Fruit fly (Drosophila melanogaster): ENCODE measurements around the gene CG6282.

CG6282 gene

dm6 chr3L:8623702-8624421 is 19.4 kb downstream of the CG6282 start, which contains the start of the genes GAPsec and Zasp66 (continued):
- TF ChIP-seq CG3838 (GFP tag; optimal IDR thresholded peaks at IDR 0.05) (peak; percentile 83), Dref (GFP tag; IDR thresholded peaks at IDR 0.05) (peak; percentile 80), bigmax (GFP tag; optimal IDR thresholded peaks at IDR 0.05) (no peak), Opbp (GFP tag; IDR thresholded peaks at IDR 0.05; ENCODE audit: partially characterized antibody) (0 out of 3 replicates have a peak, but pooled peaks have one; percentile 31), CG4617 (GFP tag; optimal IDR thresholded peaks at IDR 0.05; ENCODE audit: borderline replicate concordance) (peak; percentile 54), MESR4 (GFP tag; optimal IDR thresholded peaks at IDR 0.05) (peak; percentile 42), Dp (GFP tag; optimal IDR thresholded peaks at IDR 0.05) (peak; percentile 90), nerfin-2 (GFP tag; IDR thresholded peaks at IDR 0.05; ENCODE audit: partially characterized antibody) (peak; percentile 20; the same call in 1 of the 2 replicates), Sry-δ (GFP tag; optimal IDR thresholded peaks at IDR 0.05) (peak; percentile 28), BEAF-32 (GFP tag; optimal IDR thresholded peaks at IDR 0.05) (peak; percentile 41), trem (tag; optimal IDR thresholded peaks at IDR 0.05) (peak; percentile 27), h (optimal IDR thresholded peaks at IDR 0.05) (no peak), CG34224 (GFP tag; IDR thresholded peaks at IDR 0.05; ENCODE audit: partially characterized antibody) (peak; percentile 63; the same call in 2 of the 3 replicates), Ets97D (GFP tag; optimal IDR thresholded peaks at IDR 0.05) (peak; percentile 8)

dm6 chr3L:8627839-8628827 is 23.7 kb downstream of the CG6282 start:
- TF ChIP-seq CG16813 (GFP tag; IDR thresholded peaks at IDR 0.05; ENCODE audit: partially characterized antibody), result peak; percentile 49; the same call in 2 of the 3 replicates
- TF ChIP-seq tna (GFP tag; IDR thresholded peaks at IDR 0.05; ENCODE audit: partially characterized antibody), result no peak
- TF ChIP-seq Eip74EF (GFP tag; optimal IDR thresholded peaks at IDR 0.05), result peak in 1 of 2 experiments; percentile 4
- TF ChIP-seq HHEX (GFP tag; optimal IDR thresholded peaks at IDR 0.05), result no peak
- peak; percentile 50 for TF ChIP-seq CG12769 (tag; optimal IDR thresholded peaks at IDR 0.05)
- TF ChIP-seq ftz-f1 (GFP tag; optimal IDR thresholded peaks at IDR 0.05), result peak; percentile 71
- TF ChIP-seq pita (GFP tag; optimal IDR thresholded peaks at IDR 0.05), result peak; percentile 68
- 0 out of 3 replicates have a peak, but pooled peaks have one; percentile 35 for TF ChIP-seq CG14860 (GFP tag; IDR thresholded peaks at IDR 0.05; ENCODE audit: partially characterized antibody)
- TF ChIP-seq vvl (GFP tag; IDR thresholded peaks at IDR 0.05), result peak; percentile 27; the same call in 1 of the 2 replicates
- TF ChIP-seq Aef1 (GFP tag; IDR thresholded peaks at IDR 0.05), result no peak
- TF ChIP-seq CG12219 (GFP tag; optimal IDR thresholded peaks at IDR 0.05), result no peak
- no peak for TF ChIP-seq ato (GFP tag; IDR thresholded peaks at IDR 0.05; ENCODE audit: partially characterized antibody)
- TF ChIP-seq gfzf (GFP tag; optimal IDR thresholded peaks at IDR 0.05), result peak; percentile 17
- no peak for TF ChIP-seq CG7963 (GFP tag; IDR thresholded peaks at IDR 0.05; ENCODE audit: partially characterized antibody)
- TF ChIP-seq CG16815 (GFP tag; optimal IDR thresholded peaks at IDR 0.05), result no peak
- TF ChIP-seq Scr (GFP tag; IDR thresholded peaks at IDR 0.05; ENCODE audit: partially characterized antibody), result 0 out of 2 replicates have a peak, but pooled peaks have one; percentile 12
- TF ChIP-seq sd (tag; optimal IDR thresholded peaks at IDR 0.05), result peak; percentile 92
- no peak for TF ChIP-seq CG9215 (GFP tag; IDR thresholded peaks at IDR 0.05)
- TF ChIP-seq so (GFP tag; IDR thresholded peaks at IDR 0.05), result peak; percentile 68; the same call in 2 of the 3 replicates
- no peak for TF ChIP-seq Ptx1 (GFP tag; IDR thresholded peaks at IDR 0.05)
- no peak for TF ChIP-seq CG8089 (GFP tag; optimal IDR thresholded peaks at IDR 0.05)
- no peak for TF ChIP-seq inv (GFP tag; IDR thresholded peaks at IDR 0.05; ENCODE audit: partially characterized antibody)
- peak in 1 of 2 experiments; percentile 31 for TF ChIP-seq Pdp1 (GFP tag; optimal IDR thresholded peaks at IDR 0.05)
- TF ChIP-seq zf30C (GFP tag; optimal IDR thresholded peaks at IDR 0.05), result peak; percentile 34
- TF ChIP-seq pzg (GFP tag; optimal IDR thresholded peaks at IDR 0.05), result peak; percentile 4
- no peak for TF ChIP-seq mam (GFP tag; optimal IDR thresholded peaks at IDR 0.05)
- no peak for TF ChIP-seq mld (GFP tag; IDR thresholded peaks at IDR 0.05; ENCODE audit: partially characterized antibody)
- no peak for TF ChIP-seq Lpt (GFP tag; optimal IDR thresholded peaks at IDR 0.05)
- TF ChIP-seq CG15601 (tag; optimal IDR thresholded peaks at IDR 0.05), result no peak

All from whole organism, embryonic.